Fruit fly (Drosophila melanogaster): ENCODE measurements around the gene CG10376.

dm6 chr2L:18742710-18743109 is 39.8 kb upstream of the CG10376 start:
- no peak for TF ChIP-seq cic (GFP tag; optimal IDR thresholded peaks at IDR 0.05)
- TF ChIP-seq toe (GFP tag; optimal IDR thresholded peaks at IDR 0.05): no peak
- TF ChIP-seq ovo (GFP tag; optimal IDR thresholded peaks at IDR 0.05): no peak
- TF ChIP-seq CG14711 (tag; optimal IDR thresholded peaks at IDR 0.05): no peak

Data from whole organism, adult.